Fruit fly (Drosophila melanogaster) whole organism, prepupa: ENCODE data around the gene CG5402.

ENCODE experiments used
- Blimp-1 ChIP-seq: fragments of 200-800 bp; sonication (Bioruptor generic); optimal IDR thresholded peaks from 3 replicates; lab custom pipeline; 2017; ENCODE audit warnings: missing biosample characterization, missing genetic modification characterization, mild to moderate bottlenecking, moderate library complexity, missing genetic modification reagents
- CG10631 ChIP-seq: fragments of 200-800 bp; sonication (Bioruptor generic); optimal IDR thresholded peaks from 2 replicates; lab custom pipeline; 2016; ENCODE audit warnings: missing biosample characterization, missing genetic modification characterization
- CG10669 ChIP-seq: fragments of 200-800 bp; sonication (Bioruptor generic); optimal IDR thresholded peaks from 3 replicates; lab custom pipeline; 2018; ENCODE audit warnings: missing biosample characterization, mild to moderate bottlenecking, missing genetic modification characterization, moderate library complexity
- CG11294 ChIP-seq: fragments of 200-800 bp; sonication (Bioruptor generic); IDR thresholded peaks from 2 replicates; pipeline ENCODE4 v1.3.6; 2022; ENCODE audit warnings: missing biosample characterization, missing genetic modification characterization
- CG11762 ChIP-seq: fragments of 200-800 bp; sonication (Bioruptor generic); optimal IDR thresholded peaks from 3 replicates; lab custom pipeline; 2016; ENCODE audit warnings: missing biosample characterization, missing genetic modification characterization; ENCODE audit not compliant: insufficient read depth
- CG11902 ChIP-seq: fragments of 200-800 bp; sonication (Bioruptor generic); optimal IDR thresholded peaks from 3 replicates; lab custom pipeline; 2016; ENCODE audit warnings: missing biosample characterization, missing genetic modification characterization
- CG15336 ChIP-seq: fragments of 200-800 bp; sonication (Bioruptor generic); IDR thresholded peaks from 2 replicates; pipeline ENCODE4 v1.3.6; 2022; ENCODE audit warnings: missing biosample characterization, missing genetic modification characterization
- CG1621 ChIP-seq: fragments of 200-800 bp; sonication (Bioruptor generic); optimal IDR thresholded peaks from 3 replicates; lab custom pipeline; 2018; ENCODE audit warnings: missing biosample characterization, mild to moderate bottlenecking, missing genetic modification characterization
- CG16779 ChIP-seq: fragments of 200-800 bp; sonication (Bioruptor generic); optimal IDR thresholded peaks from 3 replicates; lab custom pipeline; 2017; ENCODE audit warnings: missing biosample characterization, mild to moderate bottlenecking, missing genetic modification characterization
- CG31627 ChIP-seq: fragments of 200-800 bp; sonication (Bioruptor generic); optimal IDR thresholded peaks from 3 replicates; lab custom pipeline; 2016; ENCODE audit warnings: missing biosample characterization, missing genetic modification characterization
- CG32006 ChIP-seq: fragments of 200-800 bp; sonication (Bioruptor generic); optimal IDR thresholded peaks from 3 replicates; lab custom pipeline; 2017; ENCODE audit warnings: missing biosample characterization, mild to moderate bottlenecking, missing genetic modification characterization
- CG3919 ChIP-seq: fragments of 200-800 bp; sonication (Bioruptor generic); optimal IDR thresholded peaks from 3 replicates; lab custom pipeline; 2016; ENCODE audit warnings: missing biosample characterization, missing genetic modification characterization
- CG4318 ChIP-seq: fragments of 200-800 bp; sonication (Bioruptor generic); optimal IDR thresholded peaks from 3 replicates; lab custom pipeline; 2017; ENCODE audit warnings: missing biosample characterization, mild to moderate bottlenecking, missing genetic modification characterization
- CG6163 ChIP-seq: fragments of 200-800 bp; sonication (Bioruptor generic); IDR thresholded peaks from 3 replicates; pipeline ENCODE4 v1.3.6; 2022; ENCODE audit warnings: missing biosample characterization, missing genetic modification characterization
- CG6276 ChIP-seq: fragments of 200-800 bp; sonication (Bioruptor generic); optimal IDR thresholded peaks from 2 replicates; lab custom pipeline; 2017; ENCODE audit warnings: missing biosample characterization, mild to moderate bottlenecking, missing genetic modification characterization
- CG6792 ChIP-seq: fragments of 200-800 bp; sonication (Bioruptor generic); optimal IDR thresholded peaks from 3 replicates; lab custom pipeline; 2016; ENCODE audit warnings: missing biosample characterization, missing genetic modification characterization
- CG6808 ChIP-seq: fragments of 200-800 bp; sonication (Bioruptor generic); optimal IDR thresholded peaks from 3 replicates; lab custom pipeline; 2017; ENCODE audit warnings: missing biosample characterization, missing genetic modification characterization, mild to moderate bottlenecking, moderate library complexity, missing genetic modification reagents
- CG7368 ChIP-seq: fragments of 200-800 bp; sonication (Bioruptor generic); optimal IDR thresholded peaks from 3 replicates; lab custom pipeline; 2016; ENCODE audit warnings: missing biosample characterization, missing genetic modification characterization
- CG8119 ChIP-seq: fragments of 200-800 bp; sonication (Bioruptor generic); IDR thresholded peaks from 3 replicates; pipeline ENCODE4 v1.3.6; 2022; ENCODE audit warnings: missing biosample characterization, missing genetic modification characterization
- CG8319 ChIP-seq: fragments of 200-800 bp; sonication (Bioruptor generic); optimal IDR thresholded peaks from 3 replicates; lab custom pipeline; 2016; ENCODE audit warnings: missing biosample characterization, missing genetic modification characterization
- CG8632 ChIP-seq: fragments of 200-800 bp; sonication (Bioruptor generic); optimal IDR thresholded peaks from 3 replicates; lab custom pipeline; 2016; ENCODE audit warnings: missing biosample characterization, missing genetic modification characterization
- CG9139 ChIP-seq: fragments of 200-800 bp; sonication (Bioruptor generic); optimal IDR thresholded peaks from 3 replicates; lab custom pipeline; 2017; ENCODE audit warnings: missing biosample characterization, mild to moderate bottlenecking, missing genetic modification characterization
- Eip78C ChIP-seq: fragments of 200-800 bp; sonication (Bioruptor generic); peaks from one replicate; lab custom pipeline; 2016; ENCODE audit warnings: missing biosample characterization, missing genetic modification characterization
- Ets21C ChIP-seq: fragments of 200-800 bp; sonication (Bioruptor generic); optimal IDR thresholded peaks from 3 replicates; lab custom pipeline; 2016; ENCODE audit warnings: missing biosample characterization, missing genetic modification characterization
- Hr38 ChIP-seq: sonication (Bioruptor generic); optimal IDR thresholded peaks from 2 replicates; lab custom pipeline; 2016; ENCODE audit warnings: missing biosample characterization, missing genetic modification characterization
- Hr39 ChIP-seq: fragments of 200-800 bp; sonication (Bioruptor generic); optimal IDR thresholded peaks from 2 replicates; lab custom pipeline; 2016; ENCODE audit warnings: missing biosample characterization, missing genetic modification characterization
- Met ChIP-seq: fragments of 200-800 bp; sonication (Bioruptor generic); optimal IDR thresholded peaks from 3 replicates; lab custom pipeline; 2016; ENCODE audit warnings: missing biosample characterization, missing genetic modification characterization
- Sox14 ChIP-seq: fragments of 200-800 bp; sonication (Bioruptor generic); optimal IDR thresholded peaks from 3 replicates; lab custom pipeline; 2016; ENCODE audit warnings: missing biosample characterization, missing genetic modification characterization
- Sox15 ChIP-seq: fragments of 200-800 bp; sonication (Bioruptor generic); optimal IDR thresholded peaks from 3 replicates; lab custom pipeline; 2016; ENCODE audit warnings: missing biosample characterization, missing genetic modification characterization
- achi ChIP-seq: fragments of 200-800 bp; sonication (Bioruptor generic); optimal IDR thresholded peaks from 3 replicates; lab custom pipeline; 2016; ENCODE audit warnings: missing biosample characterization, missing genetic modification characterization
- cyc ChIP-seq: fragments of 200-800 bp; sonication (Bioruptor generic); optimal IDR thresholded peaks from 3 replicates; lab custom pipeline; 2016; ENCODE audit warnings: missing biosample characterization, missing genetic modification characterization
- dac ChIP-seq: fragments of 200-800 bp; sonication (Bioruptor generic); optimal IDR thresholded peaks from 2 replicates; lab custom pipeline; 2017; ENCODE audit warnings: missing biosample characterization, mild to moderate bottlenecking, missing genetic modification characterization
- esn ChIP-seq: fragments of 200-800 bp; sonication (Bioruptor generic); optimal IDR thresholded peaks from 2 replicates; lab custom pipeline; 2016; ENCODE audit warnings: missing biosample characterization, mild to moderate bottlenecking, missing genetic modification characterization, moderate library complexity
- fkh ChIP-seq: fragments of 200-800 bp; sonication (Bioruptor generic); optimal IDR thresholded peaks from 3 replicates; lab custom pipeline; 2017; ENCODE audit warnings: missing biosample characterization, mild to moderate bottlenecking, missing genetic modification characterization, moderate library complexity
- lz ChIP-seq: fragments of 200-800 bp; sonication (Bioruptor generic); optimal IDR thresholded peaks from 3 replicates; lab custom pipeline; 2016; ENCODE audit warnings: missing biosample characterization, missing genetic modification characterization
- net ChIP-seq: fragments of 200-800 bp; sonication (Bioruptor generic); optimal IDR thresholded peaks from 3 replicates; lab custom pipeline; 2016; ENCODE audit warnings: missing biosample characterization, missing genetic modification characterization
- ss ChIP-seq, 2 experiments: fragments of 200-800 bp; sonication (Bioruptor generic); optimal IDR thresholded peaks; 2 replicates in 1 of 2; 3 replicates in 1 of 2; lab custom pipeline; 2017 to 2018; ENCODE audit warnings: mild to moderate bottlenecking in 2 of 2, missing biosample characterization in 2 of 2, missing genetic modification characterization in 2 of 2, moderate library complexity in 1 of 2
- svp ChIP-seq: fragments of 200-800 bp; sonication (Bioruptor generic); peaks from one replicate; lab custom pipeline; 2016; ENCODE audit warnings: missing biosample characterization, missing genetic modification characterization
- topi ChIP-seq: fragments of 200-800 bp; sonication (Bioruptor generic); optimal IDR thresholded peaks from 3 replicates; lab custom pipeline; 2016; ENCODE audit warnings: missing biosample characterization, missing genetic modification characterization

CG5402 gene

dm6 chr3R:27497616-27498015 lies 5.1 kb downstream of the CG5402 start:
- TF ChIP-seq CG11902 (GFP tag; lab: Kevin White, UChicago) = no peak
- no peak for TF ChIP-seq CG15336
- TF ChIP-seq Hr39 = no peak
- no peak for TF ChIP-seq CG8319

- TF ChIP-seq CG16779 (tag; lab: Kevin White, UChicago) (no peak), net (GFP tag; lab: Kevin White, UChicago) (no peak), fkh (GFP tag; lab: Kevin White, UChicago) (no peak), CG7368 (GFP tag; lab: Kevin White, UChicago) (no peak), CG6163 (no peak), CG11762 (GFP tag; lab: Kevin White, UChicago) (no peak), Sox14 (no peak), Ets21C (GFP tag; lab: Kevin White, UChicago) (no peak), CG32006 (GFP tag; lab: Kevin White, UChicago) (no peak), CG3919 (GFP tag; lab: Kevin White, UChicago) (no peak), CG6276 (GFP tag; lab: Kevin White, UChicago) (no peak), Met (GFP tag; lab: Kevin White, UChicago) (no peak), CG4318 (GFP tag; lab: Kevin White, UChicago) (no peak), CG1621 (tag; lab: Kevin White, UChicago) (no peak), CG31627 (no peak)
Observed at dm6 chr3R:27487627-27488026, 15.1 kb downstream of the CG5402 start, which contains the start of gene Gr98a. Gene Gr98a, plus strand, starts transcription at chr3R:27487927.

- TF ChIP-seq CG10631 = no peak
- TF ChIP-seq CG6792 (GFP tag; lab: Kevin White, UChicago) = no peak
- no peak for TF ChIP-seq CG8632 (GFP tag; lab: Kevin White, UChicago)
- TF ChIP-seq net (GFP tag; lab: Kevin White, UChicago) = no peak
- no peak for TF ChIP-seq ss (GFP tag; optimal IDR thresholded peaks at IDR 0.05; lab: Kevin White, UChicago)
- no peak for TF ChIP-seq CG1621 (tag; lab: Kevin White, UChicago)
- TF ChIP-seq topi (GFP tag; lab: Kevin White, UChicago) = no peak
- TF ChIP-seq CG10669 (GFP tag; lab: Kevin White, UChicago) = no peak
- no peak for TF ChIP-seq CG16779 (tag; lab: Kevin White, UChicago)
- TF ChIP-seq CG6276 (GFP tag; lab: Kevin White, UChicago) = no peak
- no peak for TF ChIP-seq lz (GFP tag; lab: Kevin White, UChicago)
- TF ChIP-seq dac (GFP tag; lab: Kevin White, UChicago) = no peak
- no peak for TF ChIP-seq fkh (GFP tag; lab: Kevin White, UChicago)
- no peak for TF ChIP-seq Hr38
- TF ChIP-seq esn (GFP tag; lab: Kevin White, UChicago) = no peak
- TF ChIP-seq CG6163 = no peak
- TF ChIP-seq CG8319 = no peak
- TF ChIP-seq Hr39 = no peak
- TF ChIP-seq CG11294 (GFP tag; lab: Robert Waterston, UW) = no peak
Observed at dm6 chr3R:27478375-27478774, 24.4 kb downstream of the CG5402 start, which contains the start of gene Cyp6a18. Gene Cyp6a18, plus strand, starts transcription at chr3R:27478675.

- TF ChIP-seq achi (GFP tag; lab: Kevin White, UChicago) (no peak), CG9139 (GFP tag; lab: Kevin White, UChicago) (no peak), Eip78C (no peak), svp (GFP tag; lab: Kevin White, UChicago) (no peak), cyc (GFP tag; lab: Kevin White, UChicago) (no peak), CG15336 (no peak), net (GFP tag; lab: Kevin White, UChicago) (no peak), CG6276 (GFP tag; lab: Kevin White, UChicago) (no peak), topi (GFP tag; lab: Kevin White, UChicago) (no peak), CG32006 (GFP tag; lab: Kevin White, UChicago) (no peak), CG8119 (GFP tag; lab: Robert Waterston, UW) (no peak), CG6792 (GFP tag; lab: Kevin White, UChicago) (no peak), CG6808 (GFP tag; lab: Kevin White, UChicago) (no peak), fkh (GFP tag; lab: Kevin White, UChicago) (no peak), CG11294 (GFP tag; lab: Robert Waterston, UW) (no peak), Blimp-1 (GFP tag; lab: Kevin White, UChicago) (no peak), CG11902 (GFP tag; lab: Kevin White, UChicago) (no peak), CG7368 (GFP tag; lab: Kevin White, UChicago) (no peak), Hr38 (no peak), Sox15 (GFP tag; lab: Kevin White, UChicago) (no peak)
Observed at dm6 chr3R:27477507-27477906, 25.2 kb downstream of the CG5402 start.
